Fruit fly (Drosophila melanogaster): ENCODE measurements around the gene cindr.

DNA sequence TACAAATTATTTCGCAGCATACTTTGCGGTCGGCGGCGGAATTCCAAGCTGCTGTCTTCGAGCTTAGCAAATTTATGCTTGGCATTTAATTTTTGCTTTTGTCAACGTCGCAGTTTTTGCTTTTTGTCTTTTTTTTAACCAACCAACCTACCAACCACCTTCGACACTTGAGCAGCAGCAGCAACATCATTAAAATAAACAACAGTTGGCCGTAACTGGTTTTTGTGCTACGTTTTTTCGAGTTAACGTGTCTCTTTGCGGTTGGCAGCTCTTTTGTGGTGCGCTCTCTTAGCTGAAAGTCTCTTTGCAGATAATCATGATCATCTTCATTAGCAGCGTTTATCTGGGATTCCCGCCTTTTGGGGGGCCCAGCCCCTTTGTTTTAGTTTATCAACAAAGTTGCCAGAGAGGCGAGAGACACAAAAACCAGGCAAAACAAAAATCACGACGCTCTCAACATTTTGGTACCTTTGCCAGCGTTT lies 13.6 kb downstream of the cindr start:
- no peak for TF ChIP-seq CTCF (optimal IDR thresholded peaks at IDR 0.05)
- no peak for TF ChIP-seq CG8478 (optimal IDR thresholded peaks at IDR 0.05)
